Fruit fly (Drosophila melanogaster) whole organism, prepupa: Measurements from ENCODE around the gene CG12998.
A peak's percentile ranks its signal among the peaks of the same experiment; 100 is the strongest.

ENCODE experiments used
- Blimp-1 ChIP-seq: fragments of 200-800 bp; sonication (Bioruptor generic); optimal IDR thresholded peaks from 3 replicates; lab custom pipeline; 2017; ENCODE audit warnings: missing biosample characterization, missing genetic modification characterization, mild to moderate bottlenecking, moderate library complexity, missing genetic modification reagents
- CG10631 ChIP-seq: fragments of 200-800 bp; sonication (Bioruptor generic); optimal IDR thresholded peaks from 2 replicates; lab custom pipeline; 2016; ENCODE audit warnings: missing biosample characterization, missing genetic modification characterization
- CG10669 ChIP-seq: fragments of 200-800 bp; sonication (Bioruptor generic); optimal IDR thresholded peaks from 3 replicates; lab custom pipeline; 2018; ENCODE audit warnings: missing biosample characterization, mild to moderate bottlenecking, missing genetic modification characterization, moderate library complexity
- CG15336 ChIP-seq: fragments of 200-800 bp; sonication (Bioruptor generic); IDR thresholded peaks from 2 replicates; pipeline ENCODE4 v1.3.6; 2022; ENCODE audit warnings: missing biosample characterization, missing genetic modification characterization
- CG1621 ChIP-seq: fragments of 200-800 bp; sonication (Bioruptor generic); optimal IDR thresholded peaks from 3 replicates; lab custom pipeline; 2018; ENCODE audit warnings: missing biosample characterization, mild to moderate bottlenecking, missing genetic modification characterization
- CG16779 ChIP-seq: fragments of 200-800 bp; sonication (Bioruptor generic); optimal IDR thresholded peaks from 3 replicates; lab custom pipeline; 2017; ENCODE audit warnings: missing biosample characterization, mild to moderate bottlenecking, missing genetic modification characterization
- CG3032 ChIP-seq: fragments of 200-800 bp; optimal IDR thresholded peaks from 2 replicates; lab custom pipeline; 2019; ENCODE audit warnings: missing biosample characterization, mild to moderate bottlenecking, missing genetic modification characterization, moderate library complexity
- CG31627 ChIP-seq: fragments of 200-800 bp; sonication (Bioruptor generic); optimal IDR thresholded peaks from 3 replicates; lab custom pipeline; 2016; ENCODE audit warnings: missing biosample characterization, missing genetic modification characterization
- CG32006 ChIP-seq: fragments of 200-800 bp; sonication (Bioruptor generic); optimal IDR thresholded peaks from 3 replicates; lab custom pipeline; 2017; ENCODE audit warnings: missing biosample characterization, mild to moderate bottlenecking, missing genetic modification characterization
- CG34406 ChIP-seq: fragments of 200-800 bp; sonication (Bioruptor generic); optimal IDR thresholded peaks from 3 replicates; lab custom pipeline; 2016; ENCODE audit warnings: missing biosample characterization, missing genetic modification characterization
- CG3919 ChIP-seq: fragments of 200-800 bp; sonication (Bioruptor generic); optimal IDR thresholded peaks from 3 replicates; lab custom pipeline; 2016; ENCODE audit warnings: missing biosample characterization, missing genetic modification characterization
- CG4318 ChIP-seq: fragments of 200-800 bp; sonication (Bioruptor generic); optimal IDR thresholded peaks from 3 replicates; lab custom pipeline; 2017; ENCODE audit warnings: missing biosample characterization, mild to moderate bottlenecking, missing genetic modification characterization
- CG6276 ChIP-seq: fragments of 200-800 bp; sonication (Bioruptor generic); optimal IDR thresholded peaks from 2 replicates; lab custom pipeline; 2017; ENCODE audit warnings: missing biosample characterization, mild to moderate bottlenecking, missing genetic modification characterization
- CG6792 ChIP-seq: fragments of 200-800 bp; sonication (Bioruptor generic); optimal IDR thresholded peaks from 3 replicates; lab custom pipeline; 2016; ENCODE audit warnings: missing biosample characterization, missing genetic modification characterization
- CG6808 ChIP-seq: fragments of 200-800 bp; sonication (Bioruptor generic); optimal IDR thresholded peaks from 3 replicates; lab custom pipeline; 2017; ENCODE audit warnings: missing biosample characterization, missing genetic modification characterization, mild to moderate bottlenecking, moderate library complexity, missing genetic modification reagents
- CG6854 ChIP-seq: fragments of 200-800 bp; sonication (Bioruptor generic); optimal IDR thresholded peaks from 2 replicates; lab custom pipeline; 2017; ENCODE audit warnings: missing biosample characterization, mild to moderate bottlenecking, missing genetic modification characterization
- CG7368 ChIP-seq: fragments of 200-800 bp; sonication (Bioruptor generic); optimal IDR thresholded peaks from 3 replicates; lab custom pipeline; 2016; ENCODE audit warnings: missing biosample characterization, missing genetic modification characterization
- CG8119 ChIP-seq: fragments of 200-800 bp; sonication (Bioruptor generic); IDR thresholded peaks from 3 replicates; pipeline ENCODE4 v1.3.6; 2022; ENCODE audit warnings: missing biosample characterization, missing genetic modification characterization
- CG8319 ChIP-seq: fragments of 200-800 bp; sonication (Bioruptor generic); optimal IDR thresholded peaks from 3 replicates; lab custom pipeline; 2016; ENCODE audit warnings: missing biosample characterization, missing genetic modification characterization
- CG9139 ChIP-seq: fragments of 200-800 bp; sonication (Bioruptor generic); optimal IDR thresholded peaks from 3 replicates; lab custom pipeline; 2017; ENCODE audit warnings: missing biosample characterization, mild to moderate bottlenecking, missing genetic modification characterization
- Eip75B ChIP-seq: fragments of 200-800 bp; sonication (Bioruptor generic); optimal IDR thresholded peaks from 3 replicates; lab custom pipeline; 2016; ENCODE audit warnings: missing biosample characterization, missing genetic modification characterization
- Eip78C ChIP-seq: fragments of 200-800 bp; sonication (Bioruptor generic); peaks from one replicate; lab custom pipeline; 2016; ENCODE audit warnings: missing biosample characterization, missing genetic modification characterization
- Ets21C ChIP-seq: fragments of 200-800 bp; sonication (Bioruptor generic); optimal IDR thresholded peaks from 3 replicates; lab custom pipeline; 2016; ENCODE audit warnings: missing biosample characterization, missing genetic modification characterization
- Ets96B ChIP-seq: fragments of 200-800 bp; optimal IDR thresholded peaks from 2 replicates; lab custom pipeline; 2019; ENCODE audit warnings: missing biosample characterization, mild to moderate bottlenecking, missing genetic modification characterization, moderate library complexity
- Gug ChIP-seq: fragments of 200-800 bp; sonication (Bioruptor generic); IDR thresholded peaks from 2 replicates; pipeline ENCODE4 v1.3.6; 2022; ENCODE audit warnings: missing biosample characterization, missing genetic modification characterization
- Hr39 ChIP-seq: fragments of 200-800 bp; sonication (Bioruptor generic); optimal IDR thresholded peaks from 2 replicates; lab custom pipeline; 2016; ENCODE audit warnings: missing biosample characterization, missing genetic modification characterization
- Hr4 ChIP-seq: fragments of 200-800 bp; sonication (Bioruptor generic); optimal IDR thresholded peaks from 3 replicates; lab custom pipeline; 2016; ENCODE audit warnings: missing biosample characterization, missing genetic modification characterization
- Lpt ChIP-seq: fragments of 200-800 bp; sonication (Bioruptor generic); optimal IDR thresholded peaks from 3 replicates; lab custom pipeline; 2016; ENCODE audit warnings: missing biosample characterization, missing genetic modification characterization
- Met ChIP-seq: fragments of 200-800 bp; sonication (Bioruptor generic); optimal IDR thresholded peaks from 3 replicates; lab custom pipeline; 2016; ENCODE audit warnings: missing biosample characterization, missing genetic modification characterization
- OdsH ChIP-seq: fragments of 200-800 bp; sonication (Bioruptor generic); optimal IDR thresholded peaks from 3 replicates; lab custom pipeline; 2016; ENCODE audit warnings: missing biosample characterization, missing genetic modification characterization
- Sox14 ChIP-seq: fragments of 200-800 bp; sonication (Bioruptor generic); optimal IDR thresholded peaks from 3 replicates; lab custom pipeline; 2016; ENCODE audit warnings: missing biosample characterization, missing genetic modification characterization
- achi ChIP-seq: fragments of 200-800 bp; sonication (Bioruptor generic); optimal IDR thresholded peaks from 3 replicates; lab custom pipeline; 2016; ENCODE audit warnings: missing biosample characterization, missing genetic modification characterization
- acj6 ChIP-seq: fragments of 200-800 bp; sonication (Bioruptor generic); optimal IDR thresholded peaks from 3 replicates; lab custom pipeline; 2016; ENCODE audit warnings: missing biosample characterization, missing genetic modification characterization
- cyc ChIP-seq: fragments of 200-800 bp; sonication (Bioruptor generic); optimal IDR thresholded peaks from 3 replicates; lab custom pipeline; 2016; ENCODE audit warnings: missing biosample characterization, missing genetic modification characterization
- dsx ChIP-seq: fragments of 200-800 bp; optimal IDR thresholded peaks from 3 replicates; lab custom pipeline; 2019; ENCODE audit warnings: missing biosample characterization, mild to moderate bottlenecking, missing genetic modification characterization, moderate library complexity; ENCODE audit not compliant: poor library complexity, severe bottlenecking
- eg ChIP-seq: fragments of 200-800 bp; sonication (Bioruptor generic); IDR thresholded peaks from 3 replicates; pipeline ENCODE4 v1.3.6; 2022; ENCODE audit warnings: missing biosample characterization, missing genetic modification characterization
- esn ChIP-seq: fragments of 200-800 bp; sonication (Bioruptor generic); optimal IDR thresholded peaks from 2 replicates; lab custom pipeline; 2016; ENCODE audit warnings: missing biosample characterization, mild to moderate bottlenecking, missing genetic modification characterization, moderate library complexity
- fd59A ChIP-seq: fragments of 200-800 bp; sonication (Bioruptor generic); optimal IDR thresholded peaks from 2 replicates; lab custom pipeline; 2017; ENCODE audit warnings: missing biosample characterization, mild to moderate bottlenecking, missing genetic modification characterization, missing genetic modification reagents
- fd85E ChIP-seq: fragments of 200-800 bp; sonication (Bioruptor generic); optimal IDR thresholded peaks from 3 replicates; lab custom pipeline; 2016; ENCODE audit warnings: missing biosample characterization, missing genetic modification characterization
- pdm3 ChIP-seq: fragments of 200-800 bp; sonication (Bioruptor generic); optimal IDR thresholded peaks from 3 replicates; lab custom pipeline; 2016; ENCODE audit warnings: missing biosample characterization, missing genetic modification characterization
- salr ChIP-seq, 2 experiments: fragments of 200-800 bp; sonication (Bioruptor generic); optimal IDR thresholded peaks; 3 replicates each; lab custom pipeline; 2016 to 2018; ENCODE audit warnings: missing biosample characterization in 2 of 2, missing genetic modification characterization in 2 of 2, mild to moderate bottlenecking in 1 of 2
- ss ChIP-seq, 2 experiments: fragments of 200-800 bp; sonication (Bioruptor generic); optimal IDR thresholded peaks; 2 replicates in 1 of 2; 3 replicates in 1 of 2; lab custom pipeline; 2017 to 2018; ENCODE audit warnings: mild to moderate bottlenecking in 2 of 2, missing biosample characterization in 2 of 2, missing genetic modification characterization in 2 of 2, moderate library complexity in 1 of 2
- svp ChIP-seq: fragments of 200-800 bp; sonication (Bioruptor generic); peaks from one replicate; lab custom pipeline; 2016; ENCODE audit warnings: missing biosample characterization, missing genetic modification characterization
- topi ChIP-seq: fragments of 200-800 bp; sonication (Bioruptor generic); optimal IDR thresholded peaks from 3 replicates; lab custom pipeline; 2016; ENCODE audit warnings: missing biosample characterization, missing genetic modification characterization

The CG12998 gene

DNA sequence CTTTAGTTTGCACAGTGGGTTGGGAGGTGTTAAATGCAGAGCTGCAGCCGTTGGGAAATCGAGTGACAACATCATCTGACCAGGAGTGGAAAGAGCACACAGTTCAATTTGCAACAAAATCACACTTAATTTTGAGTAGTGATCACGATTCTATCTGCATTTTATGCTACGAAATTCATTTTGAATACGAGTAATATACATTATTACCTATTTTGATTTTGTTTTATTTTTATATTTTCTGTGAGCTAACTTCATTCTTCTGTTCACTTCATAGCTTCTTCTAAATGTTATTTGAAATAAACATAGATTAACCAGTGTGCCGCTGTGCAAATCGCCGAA is 8.2 kb downstream of the CG12998 start, which contains the start of gene CG10598:
Gene CG10598 (minus strand): TSS at position 187 of the 339 bp plus-strand sequence.
- no peak for TF ChIP-seq CG6808 (GFP tag; lab: Kevin White, UChicago)
- no peak for TF ChIP-seq CG15336 (GFP tag; lab: Robert Waterston, UW)
- peak; percentile 34 for TF ChIP-seq Eip78C (GFP tag; lab: Kevin White, UChicago)
- TF ChIP-seq CG32006 (GFP tag; lab: Kevin White, UChicago), result peak; percentile 1

DNA sequence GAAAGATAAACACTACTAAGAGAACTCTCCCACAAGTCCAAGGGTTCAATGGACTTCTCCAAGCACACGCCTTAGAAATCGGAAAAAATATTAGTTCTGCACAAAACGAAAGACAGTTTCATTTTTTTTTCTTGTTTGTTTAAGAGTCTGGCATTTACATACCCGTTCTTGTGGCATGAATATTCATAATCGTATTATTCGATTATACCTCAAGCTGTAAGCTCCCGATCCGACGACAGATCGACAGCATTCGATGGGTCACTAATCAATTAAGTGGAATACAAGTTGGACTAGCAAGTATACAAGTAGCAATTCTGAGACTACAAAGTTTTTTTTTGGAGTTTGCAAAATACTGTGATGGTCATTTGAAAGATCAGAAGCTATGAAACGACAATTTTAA is 9.0 kb downstream of the CG12998 start:
- no peak for TF ChIP-seq CG31627 (GFP tag; lab: Kevin White, UChicago)
- no peak for TF ChIP-seq salr (GFP tag; optimal IDR thresholded peaks at IDR 0.05; lab: Kevin White, UChicago)
- no peak for TF ChIP-seq Hr39
- TF ChIP-seq topi (GFP tag; lab: Kevin White, UChicago), result no peak
- TF ChIP-seq CG6854 (GFP tag; lab: Kevin White, UChicago), result no peak
- TF ChIP-seq Met (GFP tag; lab: Kevin White, UChicago), result no peak
- no peak for TF ChIP-seq Hr4 (GFP tag; lab: Kevin White, UChicago)
- no peak for TF ChIP-seq ss (GFP tag; optimal IDR thresholded peaks at IDR 0.05; lab: Kevin White, UChicago)
- no peak for TF ChIP-seq CG9139 (GFP tag; lab: Kevin White, UChicago)
- TF ChIP-seq Eip78C (GFP tag; lab: Kevin White, UChicago), result no peak
- no peak for TF ChIP-seq CG10631 (GFP tag; lab: Kevin White, UChicago)
- TF ChIP-seq Eip75B, result no peak
- TF ChIP-seq cyc (GFP tag; lab: Kevin White, UChicago), result no peak
- no peak for TF ChIP-seq CG6792 (GFP tag; lab: Kevin White, UChicago)
- TF ChIP-seq Lpt, result no peak
- TF ChIP-seq CG10669 (GFP tag; lab: Kevin White, UChicago), result no peak

DNA sequence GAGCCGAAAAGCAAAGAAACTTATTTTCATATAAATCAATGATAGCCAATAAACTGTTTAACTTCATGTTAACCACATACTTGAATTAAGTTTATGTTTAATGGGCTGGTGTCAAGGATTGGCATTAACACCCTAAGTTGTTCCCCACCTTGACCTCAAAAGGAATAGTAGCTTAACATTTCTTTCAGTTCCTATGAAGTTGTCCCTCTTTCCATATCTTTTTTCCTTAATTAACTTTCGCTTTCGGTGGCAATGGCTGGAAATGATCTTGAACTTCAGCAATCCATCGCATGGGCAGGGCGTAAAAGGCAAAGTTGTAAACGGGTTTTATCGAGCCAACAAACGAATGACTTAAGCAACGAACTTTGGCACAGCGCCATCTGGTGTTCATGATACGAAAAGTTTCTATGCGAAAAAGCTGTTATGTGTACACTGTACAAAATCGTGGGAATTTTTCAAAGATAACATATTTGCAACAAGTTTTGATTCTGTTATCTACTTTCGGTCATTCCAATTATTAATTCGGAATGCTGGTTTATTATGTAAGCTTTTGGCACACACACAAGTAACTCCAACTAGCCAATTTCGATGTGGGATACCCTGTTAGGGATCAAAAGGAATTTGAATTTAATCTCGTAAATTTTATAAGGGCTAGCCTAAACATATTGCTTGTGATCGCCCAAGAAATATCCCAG is 11.2 kb downstream of the CG12998 start:
- peak; percentile 48 for TF ChIP-seq acj6
- TF ChIP-seq OdsH (GFP tag; lab: Kevin White, UChicago), result peak; percentile 57
- TF ChIP-seq fd85E (GFP tag; lab: Kevin White, UChicago), result no peak
- peak; percentile 59 for TF ChIP-seq CG3032 (tag; lab: Kevin White, UChicago)
- TF ChIP-seq Met (GFP tag; lab: Kevin White, UChicago), result peak; percentile 59
- TF ChIP-seq CG4318 (GFP tag; lab: Kevin White, UChicago), result peak; percentile 34
- no peak for TF ChIP-seq eg (GFP tag; lab: Robert Waterston, UW)
- TF ChIP-seq pdm3 (GFP tag; lab: Kevin White, UChicago), result peak; percentile 65
- TF ChIP-seq Eip78C (GFP tag; lab: Kevin White, UChicago), result peak; percentile 83
- TF ChIP-seq CG6276 (GFP tag; lab: Kevin White, UChicago), result no peak
- TF ChIP-seq CG3919 (GFP tag; lab: Kevin White, UChicago), result no peak
- TF ChIP-seq CG6792 (GFP tag; lab: Kevin White, UChicago), result peak; percentile 17
- no peak for TF ChIP-seq CG6854 (GFP tag; lab: Kevin White, UChicago)
- TF ChIP-seq ss (GFP tag; optimal IDR thresholded peaks at IDR 0.05; lab: Kevin White, UChicago), result peak in 1 of 2 experiments; percentile 29
- TF ChIP-seq Ets96B (tag; lab: Kevin White, UChicago), result no peak
- peak; percentile 51; the same call in 1 of the 3 replicates for TF ChIP-seq CG8119 (GFP tag; lab: Robert Waterston, UW)
- no peak for TF ChIP-seq CG7368 (GFP tag; lab: Kevin White, UChicago)
- peak; percentile 26 for TF ChIP-seq Ets21C (GFP tag; lab: Kevin White, UChicago)
- TF ChIP-seq Lpt, result peak; percentile 40
- TF ChIP-seq fd59A (GFP tag; lab: Kevin White, UChicago), result peak; percentile 33
- TF ChIP-seq CG8319, result no peak
- peak; percentile 74 for TF ChIP-seq svp (GFP tag; lab: Kevin White, UChicago)
- TF ChIP-seq Hr4 (GFP tag; lab: Kevin White, UChicago), result peak; percentile 48
- peak; percentile 31 for TF ChIP-seq CG34406 (GFP tag; lab: Kevin White, UChicago)
- peak; percentile 97 for TF ChIP-seq Blimp-1 (GFP tag; lab: Kevin White, UChicago)
- peak; percentile 51 for TF ChIP-seq CG31627 (GFP tag; lab: Kevin White, UChicago)
- no peak for TF ChIP-seq Gug (GFP tag; lab: Robert Waterston, UW)
- TF ChIP-seq Hr39, result peak; percentile 64
- peak; percentile 22 for TF ChIP-seq dsx (GFP tag; lab: Kevin White, UChicago)
- peak; percentile 74 for TF ChIP-seq CG32006 (GFP tag; lab: Kevin White, UChicago)
- no peak for TF ChIP-seq CG15336 (GFP tag; lab: Robert Waterston, UW)
- TF ChIP-seq topi (GFP tag; lab: Kevin White, UChicago), result peak; percentile 0
- peak; percentile 54 for TF ChIP-seq Sox14 (GFP tag; lab: Kevin White, UChicago)
- TF ChIP-seq CG10631 (GFP tag; lab: Kevin White, UChicago), result peak; percentile 23
- peak; percentile 56 for TF ChIP-seq esn (GFP tag; lab: Kevin White, UChicago)
- TF ChIP-seq CG1621 (tag; lab: Kevin White, UChicago), result peak; percentile 2
- no peak for TF ChIP-seq CG16779
- TF ChIP-seq achi (GFP tag; lab: Kevin White, UChicago), result peak; percentile 45
